Fruit fly (Drosophila melanogaster) whole organism, embryonic: ENCODE measurements around the gene CG9919.

Experiments used
- ATbp ChIP-seq: fragments of 200-800 bp; sonication (Bioruptor generic); optimal IDR thresholded peaks from 2 replicates; lab custom pipeline; 2017; ENCODE audit warnings: missing biosample characterization, mild to moderate bottlenecking, missing genetic modification characterization, missing genetic modification reagents
- Abd-B ChIP-seq: fragments of 200-800 bp; sonication (Bioruptor generic); optimal IDR thresholded peaks from 2 replicates; lab custom pipeline; 2018; ENCODE audit warnings: missing biosample characterization, mild to moderate bottlenecking, missing genetic modification characterization, moderate library complexity
- CG10462 ChIP-seq: fragments of 200-800 bp; sonication (Bioruptor generic); optimal IDR thresholded peaks from 2 replicates; lab custom pipeline; 2016; ENCODE audit warnings: missing biosample characterization, missing genetic modification characterization
- CG11247 ChIP-seq: fragments of 200-800 bp; sonication (Bioruptor generic); IDR thresholded peaks from 2 replicates; pipeline ENCODE4 v1.3.6; 2022; ENCODE audit warnings: missing biosample characterization, missing genetic modification characterization
- CG11398 ChIP-seq: fragments of 200-800 bp; sonication (Bioruptor generic); optimal IDR thresholded peaks from 2 replicates; lab custom pipeline; 2016; ENCODE audit warnings: missing biosample characterization, missing genetic modification characterization
- CG11695 ChIP-seq: fragments of 200-800 bp; sonication (Bioruptor generic); IDR thresholded peaks from 3 replicates; pipeline ENCODE4 v1.3.6; 2022; ENCODE audit warnings: missing biosample characterization, missing genetic modification characterization
- CG13624 ChIP-seq: fragments of 200-800 bp; sonication (Bioruptor generic); optimal IDR thresholded peaks from 2 replicates; lab custom pipeline; 2016; ENCODE audit warnings: missing biosample characterization, missing genetic modification characterization
- CG14441 ChIP-seq: fragments of 200-800 bp; sonication (Bioruptor generic); IDR thresholded peaks from 2 replicates; pipeline ENCODE4 v1.3.6; 2022; ENCODE audit warnings: missing biosample characterization, missing genetic modification characterization
- CG15514 ChIP-seq: fragments of 200-800 bp; sonication (Bioruptor generic); optimal IDR thresholded peaks from 3 replicates; lab custom pipeline; 2017; ENCODE audit warnings: missing biosample characterization, missing genetic modification characterization, mild to moderate bottlenecking, moderate library complexity, missing genetic modification reagents
- CG17328 ChIP-seq: fragments of 200-800 bp; sonication (Bioruptor generic); IDR thresholded peaks from 2 replicates; pipeline ENCODE4 v1.3.6; 2022; ENCODE audit warnings: missing biosample characterization, missing genetic modification characterization
- CG17361 ChIP-seq: fragments of 200-800 bp; sonication (Bioruptor generic); IDR thresholded peaks from 3 replicates; pipeline ENCODE4 v1.3.6; 2022; ENCODE audit warnings: missing biosample characterization, missing genetic modification characterization
- CG17385 ChIP-seq: fragments of 200-800 bp; sonication (Bioruptor generic); optimal IDR thresholded peaks from 3 replicates; lab custom pipeline; 2018; ENCODE audit warnings: missing biosample characterization, mild to moderate bottlenecking, missing genetic modification characterization
- CG17612 ChIP-seq: fragments of 200-800 bp; sonication (Bioruptor generic); IDR thresholded peaks from 2 replicates; pipeline ENCODE4 v1.3.6; 2022; ENCODE audit warnings: missing biosample characterization, missing genetic modification characterization
- CG1792 ChIP-seq: fragments of 200-800 bp; sonication (Bioruptor generic); optimal IDR thresholded peaks from 2 replicates; lab custom pipeline; 2016; ENCODE audit warnings: missing biosample characterization, missing genetic modification characterization
- CG18262 ChIP-seq: fragments of 200-800 bp; optimal IDR thresholded peaks from 3 replicates; lab custom pipeline; 2019; ENCODE audit warnings: missing biosample characterization, mild to moderate bottlenecking, missing genetic modification characterization, moderate library complexity
- CG18619 ChIP-seq: fragments of 200-800 bp; sonication (Bioruptor generic); optimal IDR thresholded peaks from 3 replicates; lab custom pipeline; 2017; ENCODE audit warnings: missing biosample characterization, mild to moderate bottlenecking, missing genetic modification characterization
- CG2116 ChIP-seq: fragments of 200-800 bp; sonication (Bioruptor generic); optimal IDR thresholded peaks from 3 replicates; lab custom pipeline; 2018; ENCODE audit warnings: missing biosample characterization, mild to moderate bottlenecking, missing genetic modification characterization
- CG2712 ChIP-seq: fragments of 200-800 bp; optimal IDR thresholded peaks from 3 replicates; lab custom pipeline; 2019; ENCODE audit warnings: missing biosample characterization, mild to moderate bottlenecking, missing genetic modification characterization, moderate library complexity
- CG30020 ChIP-seq: fragments of 200-800 bp; optimal IDR thresholded peaks from 2 replicates; lab custom pipeline; 2019; ENCODE audit warnings: missing biosample characterization, mild to moderate bottlenecking, missing genetic modification characterization, moderate library complexity
- CG4617 ChIP-seq: fragments of 200-800 bp; sonication (Bioruptor generic); optimal IDR thresholded peaks from 3 replicates; lab custom pipeline; 2016; ENCODE audit warnings: missing biosample characterization, missing genetic modification characterization, borderline replicate concordance
- CG5180 ChIP-seq: fragments of 200-800 bp; sonication (Bioruptor generic); optimal IDR thresholded peaks from 3 replicates; lab custom pipeline; 2017; ENCODE audit warnings: missing biosample characterization, missing genetic modification characterization, mild to moderate bottlenecking, moderate library complexity, missing genetic modification reagents
- CG7786 ChIP-seq: fragments of 200-800 bp; sonication (Bioruptor generic); optimal IDR thresholded peaks from 2 replicates; lab custom pipeline; 2016; ENCODE audit warnings: missing biosample characterization, missing genetic modification characterization
- CG7839 ChIP-seq: fragments of 200-800 bp; sonication (Bioruptor generic); optimal IDR thresholded peaks from 3 replicates; lab custom pipeline; 2018; ENCODE audit warnings: missing biosample characterization, mild to moderate bottlenecking, missing genetic modification characterization, moderate library complexity
- CG8765 ChIP-seq: fragments of 200-800 bp; sonication (Bioruptor generic); IDR thresholded peaks from 2 replicates; pipeline ENCODE4 v1.3.6; 2022; ENCODE audit warnings: missing biosample characterization, missing genetic modification characterization
- CG8944 ChIP-seq: fragments of 200-800 bp; sonication (Bioruptor generic); optimal IDR thresholded peaks from 3 replicates; lab custom pipeline; 2016; ENCODE audit warnings: missing biosample characterization, missing genetic modification characterization
- Dfd ChIP-seq, 2 experiments: fragments of >200 bp; optimal IDR thresholded peaks; 2 replicates each; lab custom pipeline; 2017; ENCODE audit warnings: missing biosample characterization in 2 of 2, missing genetic modification characterization in 2 of 2
- GATAe ChIP-seq: fragments of 200-800 bp; sonication (Bioruptor generic); conservative IDR thresholded peaks from 2 replicates; pipeline ENCODE4 v1.3.6; 2022; ENCODE audit warnings: missing biosample characterization, missing genetic modification characterization
- HmgD ChIP-seq: fragments of 200-800 bp; sonication (Bioruptor generic); optimal IDR thresholded peaks from 3 replicates; lab custom pipeline; 2016; ENCODE audit warnings: missing biosample characterization, missing genetic modification characterization
- HmgZ ChIP-seq: fragments of 200-800 bp; sonication (Bioruptor generic); optimal IDR thresholded peaks from 2 replicates; lab custom pipeline; 2018; ENCODE audit warnings: missing biosample characterization, mild to moderate bottlenecking, missing genetic modification characterization
- Hmr ChIP-seq: fragments of 200-800 bp; sonication (Bioruptor generic); optimal IDR thresholded peaks from 3 replicates; lab custom pipeline; 2017; ENCODE audit warnings: mild to moderate bottlenecking, missing biosample characterization, missing genetic modification reagents, missing genetic modification characterization
- NC2α ChIP-seq: fragments of 200-800 bp; sonication (Bioruptor generic); optimal IDR thresholded peaks from 2 replicates; lab custom pipeline; 2016; ENCODE audit warnings: missing biosample characterization, missing genetic modification characterization
- NC2β ChIP-seq: fragments of 200-800 bp; sonication (Bioruptor generic); optimal IDR thresholded peaks from 2 replicates; lab custom pipeline; 2016; ENCODE audit warnings: missing biosample characterization, missing genetic modification characterization
- Spps ChIP-seq: fragments of 200-800 bp; sonication (Bioruptor generic); optimal IDR thresholded peaks from 2 replicates; lab custom pipeline; 2018; ENCODE audit warnings: missing biosample characterization, mild to moderate bottlenecking, missing genetic modification characterization
- Taf1 ChIP-seq: fragments of 200-800 bp; sonication (Bioruptor generic); IDR thresholded peaks from 2 replicates; pipeline ENCODE4 v1.3.6; 2022; ENCODE audit warnings: missing biosample characterization, missing genetic modification characterization
- aop ChIP-seq: fragments of 200-800 bp; sonication (Bioruptor generic); IDR thresholded peaks from 2 replicates; pipeline ENCODE4 v1.3.6; 2022; ENCODE audit warnings: missing biosample characterization, missing genetic modification characterization
- ap ChIP-seq: fragments of 200-800 bp; sonication (Bioruptor generic); IDR thresholded peaks from 2 replicates; pipeline ENCODE4 v1.3.6; 2022; ENCODE audit warnings: missing biosample characterization, missing genetic modification characterization
- corto ChIP-seq: fragments of 200-800 bp; sonication (Bioruptor generic); optimal IDR thresholded peaks from 2 replicates; lab custom pipeline; 2016; ENCODE audit warnings: missing biosample characterization, mild to moderate bottlenecking, missing genetic modification characterization, moderate library complexity
- crc ChIP-seq: fragments of 200-800 bp; sonication (Bioruptor generic); optimal IDR thresholded peaks from 2 replicates; lab custom pipeline; 2016; ENCODE audit warnings: missing biosample characterization, missing genetic modification characterization
- dysf ChIP-seq: fragments of 200-800 bp; sonication (Bioruptor generic); IDR thresholded peaks from 3 replicates; pipeline ENCODE4 v1.3.6; 2022; ENCODE audit warnings: missing biosample characterization, missing genetic modification characterization
- emc ChIP-seq: fragments of 200-800 bp; sonication (Bioruptor generic); optimal IDR thresholded peaks from 2 replicates; lab custom pipeline; 2016; ENCODE audit warnings: missing biosample characterization, missing genetic modification characterization
- en ChIP-seq: fragments of 200-800 bp; sonication (Bioruptor generic); optimal IDR thresholded peaks from 2 replicates; lab custom pipeline; 2016; ENCODE audit warnings: missing biosample characterization, missing genetic modification characterization
- exex ChIP-seq: fragments of 200-800 bp; sonication (Bioruptor generic); optimal IDR thresholded peaks from 4 replicates; lab custom pipeline; 2018; ENCODE audit warnings: missing biosample characterization, mild to moderate bottlenecking, missing genetic modification characterization, moderate library complexity
- ftz-f1 ChIP-seq: fragments of 200-800 bp; sonication (Bioruptor generic); optimal IDR thresholded peaks from 2 replicates; lab custom pipeline; 2016; ENCODE audit warnings: missing biosample characterization, missing genetic modification characterization
- her ChIP-seq: fragments of 200-800 bp; sonication (Bioruptor generic); optimal IDR thresholded peaks from 2 replicates; lab custom pipeline; 2016; ENCODE audit warnings: missing biosample characterization, missing genetic modification characterization
- p53 ChIP-seq: fragments of 200-800 bp; sonication (Bioruptor generic); optimal IDR thresholded peaks from 2 replicates; lab custom pipeline; 2016; ENCODE audit warnings: missing biosample characterization, missing genetic modification characterization
- sc ChIP-seq, 3 experiments: fragments of >200 bp in 2 of 3; fragments of 200-800 bp in 1 of 3; sonication (Bioruptor generic) in 1 of 3; optimal IDR thresholded peaks; 2 replicates in 2 of 3; 3 replicates in 1 of 3; lab custom pipeline; 2017; ENCODE audit warnings: mild to moderate bottlenecking in 1 of 3, missing biosample characterization in 1 of 3, missing genetic modification characterization in 1 of 3, missing genetic modification reagents in 1 of 3
- sd ChIP-seq: fragments of 200-800 bp; sonication (Bioruptor generic); optimal IDR thresholded peaks from 3 replicates; lab custom pipeline; 2018; ENCODE audit warnings: missing biosample characterization, mild to moderate bottlenecking, missing genetic modification characterization, moderate library complexity
- seq ChIP-seq: fragments of 200-800 bp; sonication (Bioruptor generic); IDR thresholded peaks from 2 replicates; pipeline ENCODE4 v1.3.6; 2022; ENCODE audit warnings: missing biosample characterization, missing genetic modification characterization
- tll ChIP-seq, 2 experiments: fragments of 200-800 bp in 1 of 2; fragments of >200 bp in 1 of 2; sonication (Bioruptor generic) in 1 of 2; optimal IDR thresholded peaks; 2 replicates each; lab custom pipeline; 2017 to 2019; ENCODE audit warnings: missing biosample characterization in 2 of 2, missing genetic modification characterization in 2 of 2, mild to moderate bottlenecking in 1 of 2, moderate library complexity in 1 of 2
- unc-4 ChIP-seq: fragments of 200-800 bp; sonication (Bioruptor generic); IDR thresholded peaks from 2 replicates; pipeline ENCODE4 v1.3.6; 2022; ENCODE audit warnings: missing biosample characterization, missing genetic modification characterization; ENCODE audit not compliant: partially characterized antibody
- usp ChIP-seq: fragments of >200 bp; optimal IDR thresholded peaks from 2 replicates; lab custom pipeline; 2017; ENCODE audit warnings: missing biosample characterization, missing genetic modification characterization
- vfl ChIP-seq: fragments of 200-800 bp; sonication (Bioruptor generic); optimal IDR thresholded peaks from 2 replicates; lab custom pipeline; 2016; ENCODE audit warnings: missing biosample characterization, missing genetic modification characterization

The CG9919 gene

DNA sequence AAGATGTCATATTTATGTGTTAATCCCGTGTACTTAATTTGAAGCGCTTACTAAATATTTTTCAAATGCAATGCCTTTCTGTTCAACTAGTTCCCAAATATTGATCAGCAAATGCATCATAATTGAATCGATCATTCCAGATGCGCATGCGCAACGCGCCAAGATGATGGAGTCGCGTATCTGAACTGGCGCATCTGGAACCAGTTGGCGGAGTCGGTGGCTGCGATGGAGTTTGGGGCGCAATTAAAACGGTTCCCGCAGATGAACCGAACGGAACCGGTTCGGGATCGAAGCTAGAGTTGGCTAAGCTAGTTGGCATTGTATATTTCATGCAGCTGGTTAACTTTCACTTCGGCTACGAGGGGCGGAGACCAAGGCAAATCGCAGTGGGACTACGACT lies 5.1 kb downstream of the CG9919 start, which contains the start of gene CalpC:
Gene CalpC, plus strand, starts transcription at position 292 of the 400 bp plus-strand sequence.
- TF ChIP-seq NC2α (no peak), p53 (GFP tag; lab: Kevin White, UChicago) (no peak), CG8944 (GFP tag; lab: Kevin White, UChicago) (no peak), CG5180 (GFP tag; lab: Kevin White, UChicago) (no peak), en (GFP tag; lab: Kevin White, UChicago) (no peak), Taf1 (GFP tag; lab: Robert Waterston, UW) (no peak), CG13624 (GFP tag; lab: Kevin White, UChicago) (no peak), corto (GFP tag; lab: Kevin White, UChicago) (no peak), CG11247 (GFP tag; lab: Robert Waterston, UW) (no peak), emc (GFP tag; lab: Kevin White, UChicago) (no peak), CG2116 (peak; percentile 3), GATAe (GFP tag; lab: Robert Waterston, UW) (no peak), CG15514 (GFP tag; lab: Kevin White, UChicago) (peak; percentile 98), CG30020 (tag; lab: Kevin White, UChicago) (peak; percentile 9), seq (GFP tag; lab: Robert Waterston, UW) (no peak), CG1792 (no peak), HmgZ (tag; lab: Kevin White, UChicago) (no peak), vfl (GFP tag; lab: Kevin White, UChicago) (no peak), CG10462 (no peak), ftz-f1 (GFP tag; lab: Kevin White, UChicago) (no peak), CG14441 (GFP tag; lab: Robert Waterston, UW) (no peak), CG7839 (tag; lab: Kevin White, UChicago) (no peak), ap (no peak), Abd-B (no peak), CG18619 (GFP tag; lab: Kevin White, UChicago) (no peak), CG11695 (GFP tag; lab: Robert Waterston, UW) (no peak), crc (GFP tag; lab: Kevin White, UChicago) (no peak), CG4617 (GFP tag; lab: Kevin White, UChicago) (no peak), tll (GFP tag; optimal IDR thresholded peaks at IDR 0.05; lab: Kevin White, UChicago) (no peak), Hmr (no peak), CG11398 (GFP tag; lab: Kevin White, UChicago) (no peak), CG17385 (GFP tag; lab: Kevin White, UChicago) (no peak), CG17612 (no peak), CG7786 (GFP tag; lab: Kevin White, UChicago) (no peak), NC2β (GFP tag; lab: Kevin White, UChicago) (no peak), CG17361 (GFP tag; lab: Robert Waterston, UW) (no peak), usp (GFP tag; lab: Kevin White, UChicago) (no peak), Dfd (GFP tag; optimal IDR thresholded peaks at IDR 0.05; lab: Kevin White, UChicago) (no peak), ATbp (GFP tag; lab: Kevin White, UChicago) (no peak), CG18262 (no peak), sd (no peak), her (no peak), sc (optimal IDR thresholded peaks at IDR 0.05; lab: Kevin White, UChicago) (no peak), sc (GFP tag; optimal IDR thresholded peaks at IDR 0.05; lab: Kevin White, UChicago) (no peak), dysf (GFP tag; lab: Robert Waterston, UW) (no peak), unc-4 (GFP tag; lab: Robert Waterston, UW) (no peak), exex (tag; lab: Kevin White, UChicago) (no peak), Spps (tag; lab: Kevin White, UChicago) (no peak), CG2712 (no peak), CG8765 (GFP tag; lab: Robert Waterston, UW) (no peak), HmgD (GFP tag; lab: Kevin White, UChicago) (no peak), CG17328 (no peak), aop (GFP tag; lab: Robert Waterston, UW) (no peak)
